Fruit fly (Drosophila melanogaster) whole organism, prepupa: Measurements from ENCODE around the gene Tlk.
A peak's percentile ranks its signal among the peaks of the same experiment; 100 is the strongest.

Experiments
- Blimp-1 ChIP-seq: fragments of 200-800 bp; sonication (Bioruptor generic); optimal IDR thresholded peaks from 3 replicates; lab custom pipeline; 2017; ENCODE audit warnings: missing biosample characterization, missing genetic modification characterization, mild to moderate bottlenecking, moderate library complexity, missing genetic modification reagents
- CG10631 ChIP-seq: fragments of 200-800 bp; sonication (Bioruptor generic); optimal IDR thresholded peaks from 2 replicates; lab custom pipeline; 2016; ENCODE audit warnings: missing biosample characterization, missing genetic modification characterization
- CG10669 ChIP-seq: fragments of 200-800 bp; sonication (Bioruptor generic); optimal IDR thresholded peaks from 3 replicates; lab custom pipeline; 2018; ENCODE audit warnings: missing biosample characterization, mild to moderate bottlenecking, missing genetic modification characterization, moderate library complexity
- CG11294 ChIP-seq: fragments of 200-800 bp; sonication (Bioruptor generic); IDR thresholded peaks from 2 replicates; pipeline ENCODE4 v1.3.6; 2022; ENCODE audit warnings: missing biosample characterization, missing genetic modification characterization
- CG11762 ChIP-seq: fragments of 200-800 bp; sonication (Bioruptor generic); optimal IDR thresholded peaks from 3 replicates; lab custom pipeline; 2016; ENCODE audit warnings: missing biosample characterization, missing genetic modification characterization; ENCODE audit not compliant: insufficient read depth
- CG1621 ChIP-seq: fragments of 200-800 bp; sonication (Bioruptor generic); optimal IDR thresholded peaks from 3 replicates; lab custom pipeline; 2018; ENCODE audit warnings: missing biosample characterization, mild to moderate bottlenecking, missing genetic modification characterization
- CG16779 ChIP-seq: fragments of 200-800 bp; sonication (Bioruptor generic); optimal IDR thresholded peaks from 3 replicates; lab custom pipeline; 2017; ENCODE audit warnings: missing biosample characterization, mild to moderate bottlenecking, missing genetic modification characterization
- CG3032 ChIP-seq: fragments of 200-800 bp; optimal IDR thresholded peaks from 2 replicates; lab custom pipeline; 2019; ENCODE audit warnings: missing biosample characterization, mild to moderate bottlenecking, missing genetic modification characterization, moderate library complexity
- CG31627 ChIP-seq: fragments of 200-800 bp; sonication (Bioruptor generic); optimal IDR thresholded peaks from 3 replicates; lab custom pipeline; 2016; ENCODE audit warnings: missing biosample characterization, missing genetic modification characterization
- CG32006 ChIP-seq: fragments of 200-800 bp; sonication (Bioruptor generic); optimal IDR thresholded peaks from 3 replicates; lab custom pipeline; 2017; ENCODE audit warnings: missing biosample characterization, mild to moderate bottlenecking, missing genetic modification characterization
- CG34406 ChIP-seq: fragments of 200-800 bp; sonication (Bioruptor generic); optimal IDR thresholded peaks from 3 replicates; lab custom pipeline; 2016; ENCODE audit warnings: missing biosample characterization, missing genetic modification characterization
- CG4318 ChIP-seq: fragments of 200-800 bp; sonication (Bioruptor generic); optimal IDR thresholded peaks from 3 replicates; lab custom pipeline; 2017; ENCODE audit warnings: missing biosample characterization, mild to moderate bottlenecking, missing genetic modification characterization
- CG6163 ChIP-seq: fragments of 200-800 bp; sonication (Bioruptor generic); IDR thresholded peaks from 3 replicates; pipeline ENCODE4 v1.3.6; 2022; ENCODE audit warnings: missing biosample characterization, missing genetic modification characterization
- CG6276 ChIP-seq: fragments of 200-800 bp; sonication (Bioruptor generic); optimal IDR thresholded peaks from 2 replicates; lab custom pipeline; 2017; ENCODE audit warnings: missing biosample characterization, mild to moderate bottlenecking, missing genetic modification characterization
- CG6808 ChIP-seq: fragments of 200-800 bp; sonication (Bioruptor generic); optimal IDR thresholded peaks from 3 replicates; lab custom pipeline; 2017; ENCODE audit warnings: missing biosample characterization, missing genetic modification characterization, mild to moderate bottlenecking, moderate library complexity, missing genetic modification reagents
- CG8119 ChIP-seq: fragments of 200-800 bp; sonication (Bioruptor generic); IDR thresholded peaks from 3 replicates; pipeline ENCODE4 v1.3.6; 2022; ENCODE audit warnings: missing biosample characterization, missing genetic modification characterization
- CG8319 ChIP-seq: fragments of 200-800 bp; sonication (Bioruptor generic); optimal IDR thresholded peaks from 3 replicates; lab custom pipeline; 2016; ENCODE audit warnings: missing biosample characterization, missing genetic modification characterization
- CG8632 ChIP-seq: fragments of 200-800 bp; sonication (Bioruptor generic); optimal IDR thresholded peaks from 3 replicates; lab custom pipeline; 2016; ENCODE audit warnings: missing biosample characterization, missing genetic modification characterization
- CG9139 ChIP-seq: fragments of 200-800 bp; sonication (Bioruptor generic); optimal IDR thresholded peaks from 3 replicates; lab custom pipeline; 2017; ENCODE audit warnings: missing biosample characterization, mild to moderate bottlenecking, missing genetic modification characterization
- Eip75B ChIP-seq: fragments of 200-800 bp; sonication (Bioruptor generic); optimal IDR thresholded peaks from 3 replicates; lab custom pipeline; 2016; ENCODE audit warnings: missing biosample characterization, missing genetic modification characterization
- Eip78C ChIP-seq: fragments of 200-800 bp; sonication (Bioruptor generic); peaks from one replicate; lab custom pipeline; 2016; ENCODE audit warnings: missing biosample characterization, missing genetic modification characterization
- Eip93F ChIP-seq: fragments of 200-800 bp; sonication (Bioruptor generic); optimal IDR thresholded peaks from 2 replicates; lab custom pipeline; 2016; ENCODE audit warnings: missing biosample characterization, mild to moderate bottlenecking, missing genetic modification characterization
- Ets96B ChIP-seq: fragments of 200-800 bp; optimal IDR thresholded peaks from 2 replicates; lab custom pipeline; 2019; ENCODE audit warnings: missing biosample characterization, mild to moderate bottlenecking, missing genetic modification characterization, moderate library complexity
- Gug ChIP-seq: fragments of 200-800 bp; sonication (Bioruptor generic); IDR thresholded peaks from 2 replicates; pipeline ENCODE4 v1.3.6; 2022; ENCODE audit warnings: missing biosample characterization, missing genetic modification characterization
- Hr38 ChIP-seq: sonication (Bioruptor generic); optimal IDR thresholded peaks from 2 replicates; lab custom pipeline; 2016; ENCODE audit warnings: missing biosample characterization, missing genetic modification characterization
- Hr39 ChIP-seq: fragments of 200-800 bp; sonication (Bioruptor generic); optimal IDR thresholded peaks from 2 replicates; lab custom pipeline; 2016; ENCODE audit warnings: missing biosample characterization, missing genetic modification characterization
- Hr4 ChIP-seq: fragments of 200-800 bp; sonication (Bioruptor generic); optimal IDR thresholded peaks from 3 replicates; lab custom pipeline; 2016; ENCODE audit warnings: missing biosample characterization, missing genetic modification characterization
- Lpt ChIP-seq: fragments of 200-800 bp; sonication (Bioruptor generic); optimal IDR thresholded peaks from 3 replicates; lab custom pipeline; 2016; ENCODE audit warnings: missing biosample characterization, missing genetic modification characterization
- Met ChIP-seq: fragments of 200-800 bp; sonication (Bioruptor generic); optimal IDR thresholded peaks from 3 replicates; lab custom pipeline; 2016; ENCODE audit warnings: missing biosample characterization, missing genetic modification characterization
- OdsH ChIP-seq: fragments of 200-800 bp; sonication (Bioruptor generic); optimal IDR thresholded peaks from 3 replicates; lab custom pipeline; 2016; ENCODE audit warnings: missing biosample characterization, missing genetic modification characterization
- Smox ChIP-seq: fragments of 200-800 bp; sonication (Bioruptor generic); optimal IDR thresholded peaks from 3 replicates; lab custom pipeline; 2016; ENCODE audit warnings: missing biosample characterization, missing genetic modification characterization
- Sox14 ChIP-seq: fragments of 200-800 bp; sonication (Bioruptor generic); optimal IDR thresholded peaks from 3 replicates; lab custom pipeline; 2016; ENCODE audit warnings: missing biosample characterization, missing genetic modification characterization
- Sox15 ChIP-seq: fragments of 200-800 bp; sonication (Bioruptor generic); optimal IDR thresholded peaks from 3 replicates; lab custom pipeline; 2016; ENCODE audit warnings: missing biosample characterization, missing genetic modification characterization
- achi ChIP-seq: fragments of 200-800 bp; sonication (Bioruptor generic); optimal IDR thresholded peaks from 3 replicates; lab custom pipeline; 2016; ENCODE audit warnings: missing biosample characterization, missing genetic modification characterization
- acj6 ChIP-seq: fragments of 200-800 bp; sonication (Bioruptor generic); optimal IDR thresholded peaks from 3 replicates; lab custom pipeline; 2016; ENCODE audit warnings: missing biosample characterization, missing genetic modification characterization
- cyc ChIP-seq: fragments of 200-800 bp; sonication (Bioruptor generic); optimal IDR thresholded peaks from 3 replicates; lab custom pipeline; 2016; ENCODE audit warnings: missing biosample characterization, missing genetic modification characterization
- dac ChIP-seq: fragments of 200-800 bp; sonication (Bioruptor generic); optimal IDR thresholded peaks from 2 replicates; lab custom pipeline; 2017; ENCODE audit warnings: missing biosample characterization, mild to moderate bottlenecking, missing genetic modification characterization
- dsx ChIP-seq: fragments of 200-800 bp; optimal IDR thresholded peaks from 3 replicates; lab custom pipeline; 2019; ENCODE audit warnings: missing biosample characterization, mild to moderate bottlenecking, missing genetic modification characterization, moderate library complexity; ENCODE audit not compliant: poor library complexity, severe bottlenecking
- eg ChIP-seq: fragments of 200-800 bp; sonication (Bioruptor generic); IDR thresholded peaks from 3 replicates; pipeline ENCODE4 v1.3.6; 2022; ENCODE audit warnings: missing biosample characterization, missing genetic modification characterization
- esn ChIP-seq: fragments of 200-800 bp; sonication (Bioruptor generic); optimal IDR thresholded peaks from 2 replicates; lab custom pipeline; 2016; ENCODE audit warnings: missing biosample characterization, mild to moderate bottlenecking, missing genetic modification characterization, moderate library complexity
- fd59A ChIP-seq: fragments of 200-800 bp; sonication (Bioruptor generic); optimal IDR thresholded peaks from 2 replicates; lab custom pipeline; 2017; ENCODE audit warnings: missing biosample characterization, mild to moderate bottlenecking, missing genetic modification characterization, missing genetic modification reagents
- fd85E ChIP-seq: fragments of 200-800 bp; sonication (Bioruptor generic); optimal IDR thresholded peaks from 3 replicates; lab custom pipeline; 2016; ENCODE audit warnings: missing biosample characterization, missing genetic modification characterization
- fkh ChIP-seq: fragments of 200-800 bp; sonication (Bioruptor generic); optimal IDR thresholded peaks from 3 replicates; lab custom pipeline; 2017; ENCODE audit warnings: missing biosample characterization, mild to moderate bottlenecking, missing genetic modification characterization, moderate library complexity
- lz ChIP-seq: fragments of 200-800 bp; sonication (Bioruptor generic); optimal IDR thresholded peaks from 3 replicates; lab custom pipeline; 2016; ENCODE audit warnings: missing biosample characterization, missing genetic modification characterization
- net ChIP-seq: fragments of 200-800 bp; sonication (Bioruptor generic); optimal IDR thresholded peaks from 3 replicates; lab custom pipeline; 2016; ENCODE audit warnings: missing biosample characterization, missing genetic modification characterization
- pdm3 ChIP-seq: fragments of 200-800 bp; sonication (Bioruptor generic); optimal IDR thresholded peaks from 3 replicates; lab custom pipeline; 2016; ENCODE audit warnings: missing biosample characterization, missing genetic modification characterization
- salr ChIP-seq, 2 experiments: fragments of 200-800 bp; sonication (Bioruptor generic); optimal IDR thresholded peaks; 3 replicates each; lab custom pipeline; 2016 to 2018; ENCODE audit warnings: missing biosample characterization in 2 of 2, missing genetic modification characterization in 2 of 2, mild to moderate bottlenecking in 1 of 2
- spab ChIP-seq: fragments of 200-800 bp; sonication (Bioruptor generic); optimal IDR thresholded peaks from 2 replicates; lab custom pipeline; 2017; ENCODE audit warnings: missing biosample characterization, mild to moderate bottlenecking, missing genetic modification characterization, missing genetic modification reagents
- svp ChIP-seq: fragments of 200-800 bp; sonication (Bioruptor generic); peaks from one replicate; lab custom pipeline; 2016; ENCODE audit warnings: missing biosample characterization, missing genetic modification characterization
- topi ChIP-seq: fragments of 200-800 bp; sonication (Bioruptor generic); optimal IDR thresholded peaks from 3 replicates; lab custom pipeline; 2016; ENCODE audit warnings: missing biosample characterization, missing genetic modification characterization
- vri ChIP-seq: fragments of 200-800 bp; sonication (Bioruptor generic); optimal IDR thresholded peaks from 3 replicates; lab custom pipeline; 2016; ENCODE audit warnings: missing biosample characterization, mild to moderate bottlenecking, missing genetic modification characterization

The Tlk gene

dm6 chrX:3834955-3835763, 115.4 kb downstream of the Tlk start:
- TF ChIP-seq CG8119 (GFP tag; lab: Robert Waterston, UW) (peak; percentile 59; the same call in 2 of the 3 replicates), Hr39 (GFP tag; lab: Kevin White, UChicago) (no peak), esn (GFP tag; lab: Kevin White, UChicago) (no peak), CG11294 (GFP tag; lab: Robert Waterston, UW) (no peak), eg (peak; percentile 68; the same call in 1 of the 3 replicates), CG10669 (GFP tag; lab: Kevin White, UChicago) (peak; percentile 53), svp (no peak), Hr4 (GFP tag; lab: Kevin White, UChicago) (no peak), Blimp-1 (GFP tag; lab: Kevin White, UChicago) (no peak), OdsH (GFP tag; lab: Kevin White, UChicago) (no peak), CG34406 (peak; percentile 6), CG6163 (GFP tag; lab: Robert Waterston, UW) (peak; percentile 72), acj6 (GFP tag; lab: Kevin White, UChicago) (no peak), cyc (GFP tag; lab: Kevin White, UChicago) (no peak), CG32006 (no peak), lz (GFP tag; lab: Kevin White, UChicago) (no peak), CG8632 (no peak), salr (GFP tag; optimal IDR thresholded peaks at IDR 0.05; lab: Kevin White, UChicago) (no peak), fd85E (GFP tag; lab: Kevin White, UChicago) (no peak), achi (GFP tag; lab: Kevin White, UChicago) (no peak), fd59A (no peak), Sox14 (GFP tag; lab: Kevin White, UChicago) (no peak), dsx (GFP tag; lab: Kevin White, UChicago) (peak; percentile 52), CG1621 (tag; lab: Kevin White, UChicago) (peak; percentile 56), CG4318 (no peak), Smox (GFP tag; lab: Kevin White, UChicago) (no peak), Sox15 (no peak), topi (GFP tag; lab: Kevin White, UChicago) (no peak), Met (GFP tag; lab: Kevin White, UChicago) (no peak), CG3032 (tag; lab: Kevin White, UChicago) (peak; percentile 25), CG16779 (tag; lab: Kevin White, UChicago) (peak; percentile 12), pdm3 (GFP tag; lab: Kevin White, UChicago) (no peak), CG31627 (GFP tag; lab: Kevin White, UChicago) (no peak), CG11762 (GFP tag; lab: Kevin White, UChicago) (no peak), dac (GFP tag; lab: Kevin White, UChicago) (no peak), CG9139 (GFP tag; lab: Kevin White, UChicago) (peak; percentile 53), Ets96B (tag; lab: Kevin White, UChicago) (peak; percentile 50), CG8319 (GFP tag; lab: Kevin White, UChicago) (no peak), CG6808 (peak; percentile 66), net (GFP tag; lab: Kevin White, UChicago) (peak; percentile 16), CG6276 (GFP tag; lab: Kevin White, UChicago) (peak; percentile 53), Eip93F (GFP tag; lab: Kevin White, UChicago) (no peak), Lpt (GFP tag; lab: Kevin White, UChicago) (peak; percentile 11), fkh (GFP tag; lab: Kevin White, UChicago) (no peak), CG10631 (GFP tag; lab: Kevin White, UChicago) (no peak), Eip78C (GFP tag; lab: Kevin White, UChicago) (peak; percentile 70), Gug (GFP tag; lab: Robert Waterston, UW) (no peak), spab (GFP tag; lab: Kevin White, UChicago) (peak; percentile 30), Eip75B (GFP tag; lab: Kevin White, UChicago) (peak; percentile 11), Hr38 (GFP tag; lab: Kevin White, UChicago) (no peak), vri (no peak)
